Fruit fly (Drosophila melanogaster): ENCODE results near the gene Ocho.
A peak's percentile ranks its signal among the peaks of the same experiment; 100 is the strongest.

The Ocho gene

dm6 chr3L:15007271-15007948, 32.8 kb downstream of the Ocho start (continued):
- TF ChIP-seq svp (GFP tag) (peak; percentile 69), Blimp-1 (GFP tag; optimal IDR thresholded peaks at IDR 0.05) (no peak), CG16779 (tag; optimal IDR thresholded peaks at IDR 0.05) (no peak), Gug (GFP tag; IDR thresholded peaks at IDR 0.05) (no peak), CG6808 (GFP tag; optimal IDR thresholded peaks at IDR 0.05) (peak; percentile 15), CG7368 (GFP tag; optimal IDR thresholded peaks at IDR 0.05) (no peak), CG6854 (GFP tag; optimal IDR thresholded peaks at IDR 0.05) (no peak), esn (GFP tag; optimal IDR thresholded peaks at IDR 0.05) (peak; percentile 28), dac (GFP tag; optimal IDR thresholded peaks at IDR 0.05) (no peak), achi (GFP tag; optimal IDR thresholded peaks at IDR 0.05) (peak; percentile 54), acj6 (GFP tag; optimal IDR thresholded peaks at IDR 0.05) (peak; percentile 24), CG3032 (tag; optimal IDR thresholded peaks at IDR 0.05) (peak; percentile 21), CG8319 (GFP tag; optimal IDR thresholded peaks at IDR 0.05) (no peak), CG6792 (GFP tag; optimal IDR thresholded peaks at IDR 0.05) (peak; percentile 8), Sox15 (GFP tag; optimal IDR thresholded peaks at IDR 0.05) (no peak), CG32006 (GFP tag; optimal IDR thresholded peaks at IDR 0.05) (peak; percentile 58)

- TF ChIP-seq achi (GFP tag; optimal IDR thresholded peaks at IDR 0.05), result peak; percentile 3
- no peak for TF ChIP-seq Sox14 (GFP tag; optimal IDR thresholded peaks at IDR 0.05)
- peak; percentile 43; the same call in 1 of the 2 replicates for TF ChIP-seq Gug (GFP tag; IDR thresholded peaks at IDR 0.05)
- no peak for TF ChIP-seq Met (GFP tag; optimal IDR thresholded peaks at IDR 0.05)
- no peak for TF ChIP-seq CG6808 (GFP tag; optimal IDR thresholded peaks at IDR 0.05)
- peak; percentile 30 for TF ChIP-seq CG10631 (GFP tag; optimal IDR thresholded peaks at IDR 0.05)
- TF ChIP-seq CG8319 (GFP tag; optimal IDR thresholded peaks at IDR 0.05), result no peak
- TF ChIP-seq CG1621 (tag; optimal IDR thresholded peaks at IDR 0.05), result no peak
- no peak for TF ChIP-seq Blimp-1 (GFP tag; optimal IDR thresholded peaks at IDR 0.05)
- peak; percentile 37 for TF ChIP-seq CG32006 (GFP tag; optimal IDR thresholded peaks at IDR 0.05)
- peak; percentile 7 for TF ChIP-seq OdsH (GFP tag; optimal IDR thresholded peaks at IDR 0.05)
- no peak for TF ChIP-seq Hr39 (GFP tag; optimal IDR thresholded peaks at IDR 0.05)
- TF ChIP-seq CG11294 (GFP tag; IDR thresholded peaks at IDR 0.05), result no peak
- no peak for TF ChIP-seq pdm3 (GFP tag; optimal IDR thresholded peaks at IDR 0.05)
- no peak for TF ChIP-seq acj6 (GFP tag; optimal IDR thresholded peaks at IDR 0.05)
- TF ChIP-seq Smox (GFP tag; optimal IDR thresholded peaks at IDR 0.05), result no peak
- peak; percentile 62 for TF ChIP-seq Eip78C (GFP tag)
- no peak for TF ChIP-seq CG7368 (GFP tag; optimal IDR thresholded peaks at IDR 0.05)
- no peak for TF ChIP-seq ss (GFP tag; optimal IDR thresholded peaks at IDR 0.05)
- TF ChIP-seq CG31627 (GFP tag; optimal IDR thresholded peaks at IDR 0.05), result no peak
- TF ChIP-seq dac (GFP tag; optimal IDR thresholded peaks at IDR 0.05), result peak; percentile 4
- TF ChIP-seq eg (GFP tag; IDR thresholded peaks at IDR 0.05), result peak; percentile 64; the same call in 2 of the 3 replicates
- TF ChIP-seq CG10669 (GFP tag; optimal IDR thresholded peaks at IDR 0.05), result no peak
- TF ChIP-seq CG8119 (GFP tag; IDR thresholded peaks at IDR 0.05), result peak; percentile 30; the same call in 1 of the 3 replicates
- peak; percentile 22 for TF ChIP-seq Hr4 (GFP tag; optimal IDR thresholded peaks at IDR 0.05)
- peak; percentile 68 for TF ChIP-seq CG15336 (GFP tag; IDR thresholded peaks at IDR 0.05)
- TF ChIP-seq fkh (GFP tag; optimal IDR thresholded peaks at IDR 0.05), result no peak
- peak; percentile 49; the same call in 1 of the 3 replicates for TF ChIP-seq CG6163 (GFP tag; IDR thresholded peaks at IDR 0.05)
Measured at dm6 chr3L:15009681-15010080, 35.0 kb downstream of the Ocho start.

- TF ChIP-seq acj6 (GFP tag; optimal IDR thresholded peaks at IDR 0.05), result no peak
- no peak for TF ChIP-seq lz (GFP tag; optimal IDR thresholded peaks at IDR 0.05)
- TF ChIP-seq Blimp-1 (GFP tag; optimal IDR thresholded peaks at IDR 0.05), result peak; percentile 92
- TF ChIP-seq Sox15 (GFP tag; optimal IDR thresholded peaks at IDR 0.05), result no peak
- TF ChIP-seq Eip78C (GFP tag), result peak; percentile 27
Measured at dm6 chr3L:15010601-15011000, 36.0 kb downstream of the Ocho start.

Measured in whole organism, prepupa.